1 fruit fly cellular context compared by ENCODE assay signal in the genomic region with DNA sequence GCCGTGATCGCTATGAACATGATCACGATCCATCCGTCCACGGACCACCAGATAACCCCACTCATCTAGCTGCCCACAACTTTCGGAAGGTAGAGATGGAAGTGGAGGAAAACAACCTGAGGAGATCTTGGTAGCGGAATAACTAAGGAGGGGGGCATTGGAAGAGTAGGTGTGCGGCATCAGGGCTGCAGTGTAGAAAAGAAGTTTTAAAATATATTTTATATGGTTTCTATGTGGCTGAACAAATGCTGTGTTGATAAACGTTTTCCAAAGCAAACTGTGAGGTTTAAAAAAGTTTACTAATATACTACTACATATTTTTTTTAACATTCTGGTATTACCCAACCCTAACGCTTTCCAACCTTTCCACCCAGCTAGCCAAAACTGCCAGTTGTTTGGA.
TF ChIP-seq lines count a peak whose summit lies in the region.

No protein-coding gene starts in this region.

TF ChIP-seq in whole organism, embryonic, 481 proteins besides CTCF, POLR2A, EP300 and RAD21 (continued from another document):
- peak; percentile 24 for TF ChIP-seq CG12391 (tag; optimal IDR thresholded peaks at IDR 0.05; lab: Kevin White, UChicago)
- no peak for TF ChIP-seq abd-A (tag; optimal IDR thresholded peaks at IDR 0.05; lab: Kevin White, UChicago)
- TF ChIP-seq pfk (GFP tag; optimal IDR thresholded peaks at IDR 0.05; lab: Kevin White, UChicago): no peak
- TF ChIP-seq caup (GFP tag; optimal IDR thresholded peaks at IDR 0.05; lab: Kevin White, UChicago; ENCODE audit: severe bottlenecking): no peak
- no peak for TF ChIP-seq CG11696 (GFP tag; IDR thresholded peaks at IDR 0.05; lab: Robert Waterston, UW)
- no peak for TF ChIP-seq CG13287 (GFP tag; IDR thresholded peaks at IDR 0.05; lab: Robert Waterston, UW; ENCODE audit: partially characterized antibody)
- peak; percentile 45; the same call in 2 of the 3 replicates for TF ChIP-seq dysf (GFP tag; IDR thresholded peaks at IDR 0.05; lab: Robert Waterston, UW)
- no peak for TF ChIP-seq br (optimal IDR thresholded peaks at IDR 0.05; lab: Kevin White, UChicago)
- no peak for TF ChIP-seq Hmx (GFP tag; optimal IDR thresholded peaks at IDR 0.05; lab: Kevin White, UChicago)
- no peak for TF ChIP-seq HmgD (GFP tag; optimal IDR thresholded peaks at IDR 0.05; lab: Kevin White, UChicago)
- TF ChIP-seq CkIIα-i1 (GFP tag; IDR thresholded peaks at IDR 0.05; lab: Robert Waterston, UW): no peak
- TF ChIP-seq CG10267 (tag; optimal IDR thresholded peaks at IDR 0.05; lab: Kevin White, UChicago): peak; percentile 30
- TF ChIP-seq MBD-R2 (GFP tag; IDR thresholded peaks at IDR 0.05; lab: Robert Waterston, UW): no peak
- TF ChIP-seq emc (GFP tag; optimal IDR thresholded peaks at IDR 0.05; lab: Kevin White, UChicago): no peak
- TF ChIP-seq pros (GFP tag; optimal IDR thresholded peaks at IDR 0.05; lab: Kevin White, UChicago): no peak
- TF ChIP-seq so (GFP tag; IDR thresholded peaks at IDR 0.05; lab: Robert Waterston, UW): 0 out of 3 replicates have a peak, but pooled peaks have one; percentile 49
- no peak for TF ChIP-seq sc (optimal IDR thresholded peaks at IDR 0.05; lab: Kevin White, UChicago)
- peak; percentile 10 for TF ChIP-seq sc (GFP tag; optimal IDR thresholded peaks at IDR 0.05; lab: Kevin White, UChicago)
- peak in 1 of 2 experiments; percentile 8 for TF ChIP-seq Hr78 (GFP tag; optimal IDR thresholded peaks at IDR 0.05; lab: Kevin White, UChicago)
- no peak for TF ChIP-seq wdn (GFP tag; IDR thresholded peaks at IDR 0.05; lab: Robert Waterston, UW)
- no peak for TF ChIP-seq Optix (GFP tag; IDR thresholded peaks at IDR 0.05; lab: Robert Waterston, UW)
- TF ChIP-seq CG11504 (tag; optimal IDR thresholded peaks at IDR 0.05; lab: Kevin White, UChicago): peak; percentile 64
- TF ChIP-seq fd96Cb (tag; optimal IDR thresholded peaks at IDR 0.05; lab: Kevin White, UChicago): peak; percentile 17
- peak; percentile 28 for TF ChIP-seq grau (tag; optimal IDR thresholded peaks at IDR 0.05; lab: Kevin White, UChicago)
- TF ChIP-seq CG17612 (GFP tag; IDR thresholded peaks at IDR 0.05; lab: Robert Waterston, UW): no peak
- TF ChIP-seq CG8281 (tag; optimal IDR thresholded peaks at IDR 0.05; lab: Kevin White, UChicago): no peak
- peak; percentile 46 for TF ChIP-seq CG2712 (tag; optimal IDR thresholded peaks at IDR 0.05; lab: Kevin White, UChicago)
- TF ChIP-seq CG12219 (GFP tag; optimal IDR thresholded peaks at IDR 0.05; lab: Kevin White, UChicago): peak; percentile 10
- no peak for TF ChIP-seq CG9932 (GFP tag; IDR thresholded peaks at IDR 0.05; lab: Robert Waterston, UW)
- TF ChIP-seq CG10366 (GFP tag; IDR thresholded peaks at IDR 0.05; lab: Robert Waterston, UW): peak; percentile 47
- TF ChIP-seq ci (GFP tag; IDR thresholded peaks at IDR 0.05; lab: Robert Waterston, UW): peak; percentile 85
- TF ChIP-seq lab (GFP tag; optimal IDR thresholded peaks at IDR 0.05; lab: Kevin White, UChicago): peak; percentile 32
- peak; percentile 55 for TF ChIP-seq CG7928 (GFP tag; optimal IDR thresholded peaks at IDR 0.05; lab: Kevin White, UChicago)
- peak; percentile 5 for TF ChIP-seq tap (tag; optimal IDR thresholded peaks at IDR 0.05; lab: Kevin White, UChicago)
- TF ChIP-seq gem (tag; optimal IDR thresholded peaks at IDR 0.05; lab: Kevin White, UChicago): peak; percentile 56
- no peak for TF ChIP-seq unc-4 (GFP tag; IDR thresholded peaks at IDR 0.05; lab: Robert Waterston, UW; ENCODE audit: partially characterized antibody)
- 0 out of 2 replicates have a peak, but pooled peaks have one; percentile 8 for TF ChIP-seq onecut (GFP tag; IDR thresholded peaks at IDR 0.05; lab: Robert Waterston, UW)
- TF ChIP-seq CG12769 (tag; optimal IDR thresholded peaks at IDR 0.05; lab: Kevin White, UChicago): peak; percentile 16
- no peak for TF ChIP-seq bab2 (GFP tag; optimal IDR thresholded peaks at IDR 0.05; lab: Kevin White, UChicago)
- TF ChIP-seq Pdp1 (GFP tag; optimal IDR thresholded peaks at IDR 0.05; lab: Kevin White, UChicago): no peak
- no peak for TF ChIP-seq gcm2 (GFP tag; optimal IDR thresholded peaks at IDR 0.05; lab: Kevin White, UChicago)
- 0 out of 3 replicates have a peak, but pooled peaks have one; percentile 8 for TF ChIP-seq CG3726 (GFP tag; IDR thresholded peaks at IDR 0.05; lab: Robert Waterston, UW)
- TF ChIP-seq CG8924 (tag; optimal IDR thresholded peaks at IDR 0.05; lab: Kevin White, UChicago): peak; percentile 33
- no peak for TF ChIP-seq CG33213 (GFP tag; optimal IDR thresholded peaks at IDR 0.05; lab: Kevin White, UChicago)
- TF ChIP-seq nau (GFP tag; optimal IDR thresholded peaks at IDR 0.05; lab: Kevin White, UChicago): peak; percentile 14
- TF ChIP-seq zen (tag; optimal IDR thresholded peaks at IDR 0.05; lab: Kevin White, UChicago): no peak
- peak; percentile 46; the same call in 1 of the 2 replicates for TF ChIP-seq Drgx (GFP tag; IDR thresholded peaks at IDR 0.05; lab: Robert Waterston, UW)
- peak; percentile 63; the same call in 1 of the 2 replicates for TF ChIP-seq ara (GFP tag; IDR thresholded peaks at IDR 0.05; lab: Robert Waterston, UW)
- TF ChIP-seq CG32767 (GFP tag; IDR thresholded peaks at IDR 0.05; lab: Robert Waterston, UW): 0 out of 2 replicates have a peak, but pooled peaks have one; percentile 20
- no peak for TF ChIP-seq cad (GFP tag; optimal IDR thresholded peaks at IDR 0.05; lab: Kevin White, UChicago)
- TF ChIP-seq vnd (GFP tag; IDR thresholded peaks at IDR 0.05; lab: Robert Waterston, UW; ENCODE audit: partially characterized antibody): no peak
- peak; percentile 44; the same call in 1 of the 3 replicates for TF ChIP-seq H15 (GFP tag; IDR thresholded peaks at IDR 0.05; lab: Robert Waterston, UW)
- 0 out of 3 replicates have a peak, but pooled peaks have one; percentile 24 for TF ChIP-seq CG34422 (GFP tag; IDR thresholded peaks at IDR 0.05; lab: Robert Waterston, UW)
- TF ChIP-seq ap (GFP tag; IDR thresholded peaks at IDR 0.05; lab: Robert Waterston, UW): no peak
- TF ChIP-seq eve (GFP tag; optimal IDR thresholded peaks at IDR 0.05; lab: Kevin White, UChicago): peak in 1 of 2 experiments; percentile 44
- TF ChIP-seq fru (optimal IDR thresholded peaks at IDR 0.05; lab: Kevin White, UChicago): no peak
- no peak for TF ChIP-seq amos (GFP tag; IDR thresholded peaks at IDR 0.05; lab: Robert Waterston, UW; ENCODE audit: partially characterized antibody)
- no peak for TF ChIP-seq crp (GFP tag; optimal IDR thresholded peaks at IDR 0.05; lab: Kevin White, UChicago)
- no peak for TF ChIP-seq NC2β (GFP tag; optimal IDR thresholded peaks at IDR 0.05; lab: Kevin White, UChicago)
- TF ChIP-seq Dip2 (GFP tag; IDR thresholded peaks at IDR 0.05; lab: Robert Waterston, UW): no peak
- peak; percentile 18 for TF ChIP-seq Asciz (GFP tag; optimal IDR thresholded peaks at IDR 0.05; lab: Kevin White, UChicago)
- TF ChIP-seq Dek (tag; optimal IDR thresholded peaks at IDR 0.05; lab: Kevin White, UChicago): no peak
- TF ChIP-seq Xrp1 (GFP tag; IDR thresholded peaks at IDR 0.05; lab: Robert Waterston, UW): peak; percentile 79
- TF ChIP-seq MTF-1 (GFP tag; optimal IDR thresholded peaks at IDR 0.05; lab: Kevin White, UChicago; ENCODE audit: borderline replicate concordance): no peak
- peak; percentile 39 for TF ChIP-seq CoRest (tag; optimal IDR thresholded peaks at IDR 0.05; lab: Kevin White, UChicago)
- TF ChIP-seq chm (GFP tag; IDR thresholded peaks at IDR 0.05; lab: Robert Waterston, UW): peak; percentile 54; the same call in 1 of the 2 replicates
- TF ChIP-seq CG10321 (GFP tag; IDR thresholded peaks at IDR 0.05; lab: Robert Waterston, UW): no peak
- TF ChIP-seq Aef1 (GFP tag; IDR thresholded peaks at IDR 0.05; lab: Robert Waterston, UW): no peak
- no peak for TF ChIP-seq Nf-YC (tag; optimal IDR thresholded peaks at IDR 0.05; lab: Kevin White, UChicago)
- TF ChIP-seq pan (optimal IDR thresholded peaks at IDR 0.05; lab: Kevin White, UChicago): no peak
- no peak for TF ChIP-seq pan (GFP tag; optimal IDR thresholded peaks at IDR 0.05 in 1 of 2, IDR thresholded peaks at IDR 0.05 in 1 of 2)
- no peak for TF ChIP-seq Poxn (GFP tag; IDR thresholded peaks at IDR 0.05; lab: Robert Waterston, UW)
- peak; percentile 7 for TF ChIP-seq trem (tag; optimal IDR thresholded peaks at IDR 0.05; lab: Kevin White, UChicago)
- no peak for TF ChIP-seq cwo (GFP tag; optimal IDR thresholded peaks at IDR 0.05; lab: Kevin White, UChicago)
- TF ChIP-seq CG4854 (GFP tag; optimal IDR thresholded peaks at IDR 0.05; lab: Kevin White, UChicago): no peak
- TF ChIP-seq CG7839 (tag; optimal IDR thresholded peaks at IDR 0.05; lab: Kevin White, UChicago): peak; percentile 34
- no peak for TF ChIP-seq repo (GFP tag; optimal IDR thresholded peaks at IDR 0.05; lab: Kevin White, UChicago)
- no peak for TF ChIP-seq z (GFP tag; IDR thresholded peaks at IDR 0.05; lab: Robert Waterston, UW)
- TF ChIP-seq ken (GFP tag; IDR thresholded peaks at IDR 0.05; lab: Robert Waterston, UW): peak; percentile 50; the same call in 1 of the 3 replicates
- no peak for TF ChIP-seq CG2202 (tag; optimal IDR thresholded peaks at IDR 0.05; lab: Kevin White, UChicago)
- TF ChIP-seq gcm (GFP tag; optimal IDR thresholded peaks at IDR 0.05; lab: Kevin White, UChicago): peak; percentile 23
- peak; percentile 18 for TF ChIP-seq Ssrp (tag; optimal IDR thresholded peaks at IDR 0.05; lab: Kevin White, UChicago)
- TF ChIP-seq otp (GFP tag; IDR thresholded peaks at IDR 0.05; lab: Robert Waterston, UW): peak; percentile 75; the same call in 2 of the 3 replicates
- no peak for TF ChIP-seq CG13296 (GFP tag; optimal IDR thresholded peaks at IDR 0.05; lab: Kevin White, UChicago)
- no peak for TF ChIP-seq CG13775 (GFP tag; optimal IDR thresholded peaks at IDR 0.05; lab: Kevin White, UChicago)
- no peak for TF ChIP-seq Bgb (GFP tag; IDR thresholded peaks at IDR 0.05; lab: Robert Waterston, UW; ENCODE audit: partially characterized antibody)
- TF ChIP-seq CG1647 (GFP tag; optimal IDR thresholded peaks at IDR 0.05; lab: Kevin White, UChicago): no peak
- TF ChIP-seq CG34224 (GFP tag; IDR thresholded peaks at IDR 0.05; lab: Robert Waterston, UW; ENCODE audit: partially characterized antibody): no peak
- TF ChIP-seq kah (GFP tag; optimal IDR thresholded peaks at IDR 0.05; lab: Kevin White, UChicago): no peak
- TF ChIP-seq Chrac-16 (GFP tag; optimal IDR thresholded peaks at IDR 0.05; lab: Kevin White, UChicago): no peak
- TF ChIP-seq jumu (GFP tag; optimal IDR thresholded peaks at IDR 0.05; lab: Kevin White, UChicago): no peak
- peak; percentile 36; the same call in 1 of the 2 replicates for TF ChIP-seq Ada2b (GFP tag; IDR thresholded peaks at IDR 0.05; lab: Robert Waterston, UW)
- TF ChIP-seq dmrt99B (tag; optimal IDR thresholded peaks at IDR 0.05; lab: Kevin White, UChicago): peak; percentile 57
- peak; percentile 29; the same call in 1 of the 2 replicates for TF ChIP-seq sisA (GFP tag; IDR thresholded peaks at IDR 0.05; lab: Robert Waterston, UW)
- TF ChIP-seq Rfx (GFP tag; IDR thresholded peaks at IDR 0.05; lab: Robert Waterston, UW): peak; percentile 53
- peak; percentile 25; the same call in 1 of the 2 replicates for TF ChIP-seq ranshi (GFP tag; IDR thresholded peaks at IDR 0.05; lab: Robert Waterston, UW)
- TF ChIP-seq CG15696 (tag; optimal IDR thresholded peaks at IDR 0.05; lab: Kevin White, UChicago): no peak
- TF ChIP-seq CG5953 (GFP tag; IDR thresholded peaks at IDR 0.05; lab: Robert Waterston, UW): peak; percentile 61; the same call in 1 of the 2 replicates
- peak; percentile 25 for TF ChIP-seq CG14710 (tag; optimal IDR thresholded peaks at IDR 0.05; lab: Kevin White, UChicago)
- TF ChIP-seq CG3407 (GFP tag; optimal IDR thresholded peaks at IDR 0.05; lab: Kevin White, UChicago): peak; percentile 19
- TF ChIP-seq odd (GFP tag; optimal IDR thresholded peaks at IDR 0.05; lab: Kevin White, UChicago): no peak
- TF ChIP-seq Dbx (GFP tag; IDR thresholded peaks at IDR 0.05; lab: Robert Waterston, UW): peak; percentile 37; the same call in 1 of the 3 replicates
- no peak for TF ChIP-seq scrt (GFP tag; optimal IDR thresholded peaks at IDR 0.05; lab: Kevin White, UChicago)
- TF ChIP-seq Blimp-1 (GFP tag; optimal IDR thresholded peaks at IDR 0.05; lab: Kevin White, UChicago): peak; percentile 61
- TF ChIP-seq yki (optimal IDR thresholded peaks at IDR 0.05; lab: Kevin White, UChicago): no peak
- TF ChIP-seq CG17829 (tag; optimal IDR thresholded peaks at IDR 0.05; lab: Kevin White, UChicago): peak; percentile 18
- TF ChIP-seq CG9797 (GFP tag; optimal IDR thresholded peaks at IDR 0.05; lab: Kevin White, UChicago): no peak
- no peak for TF ChIP-seq CG15514 (GFP tag; optimal IDR thresholded peaks at IDR 0.05; lab: Kevin White, UChicago)
- TF ChIP-seq CG17328 (GFP tag; IDR thresholded peaks at IDR 0.05; lab: Robert Waterston, UW): peak; percentile 68
- TF ChIP-seq Nf-YA (GFP tag; IDR thresholded peaks at IDR 0.05; lab: Robert Waterston, UW): no peak
- no peak for TF ChIP-seq CG9727 (GFP tag; optimal IDR thresholded peaks at IDR 0.05; lab: Kevin White, UChicago)
- no peak for TF ChIP-seq Rx (GFP tag; IDR thresholded peaks at IDR 0.05; lab: Robert Waterston, UW)
- TF ChIP-seq az2 (GFP tag; optimal IDR thresholded peaks at IDR 0.05; lab: Kevin White, UChicago): peak; percentile 20
- TF ChIP-seq phol (tag; optimal IDR thresholded peaks at IDR 0.05; lab: Kevin White, UChicago): peak; percentile 40
- peak; percentile 60 for TF ChIP-seq CG10979 (tag; optimal IDR thresholded peaks at IDR 0.05; lab: Kevin White, UChicago)
- no peak for TF ChIP-seq lbe (GFP tag; optimal IDR thresholded peaks at IDR 0.05; lab: Kevin White, UChicago)
- no peak for TF ChIP-seq CG18764 (GFP tag; optimal IDR thresholded peaks at IDR 0.05; lab: Kevin White, UChicago)
- peak; percentile 46; the same call in 1 of the 2 replicates for TF ChIP-seq slbo (GFP tag; IDR thresholded peaks at IDR 0.05; lab: Robert Waterston, UW)
- no peak for TF ChIP-seq CG17802 (tag; optimal IDR thresholded peaks at IDR 0.05; lab: Kevin White, UChicago)
- TF ChIP-seq gsb-n (tag; optimal IDR thresholded peaks at IDR 0.05; lab: Kevin White, UChicago): peak; percentile 21
- no peak for TF ChIP-seq rib (GFP tag; IDR thresholded peaks at IDR 0.05; lab: Robert Waterston, UW)
- TF ChIP-seq CG1602 (GFP tag; optimal IDR thresholded peaks at IDR 0.05; lab: Kevin White, UChicago): no peak
- peak; percentile 45; the same call in 1 of the 3 replicates for TF ChIP-seq CG11093 (GFP tag; IDR thresholded peaks at IDR 0.05; lab: Robert Waterston, UW)
- TF ChIP-seq tgo (GFP tag; IDR thresholded peaks at IDR 0.05; lab: Robert Waterston, UW): no peak
- TF ChIP-seq CG15269 (tag; optimal IDR thresholded peaks at IDR 0.05; lab: Kevin White, UChicago): peak; percentile 10
- peak; percentile 76 for TF ChIP-seq Med (GFP tag; lab: Kevin White, UChicago)
TF ChIP-seq in whole organism, embryonic: peak in this region for 120.
